Worm (Caenorhabditis elegans) whole organism, late embryonic: Measurements from ENCODE around the gene F28A10.8.

Source experiments
- elt-2 ChIP-seq: sonication (generic microtip); optimal IDR thresholded peaks from 2 replicates; lab custom pipeline; 2016; ENCODE audit warnings: missing genetic modification reagents, missing genetic modification characterization, missing compliant biosample characterization
- eyg-1 ChIP-seq: sonication (generic microtip); optimal IDR thresholded peaks from 2 replicates; lab custom pipeline; 2016; ENCODE audit warnings: missing genotype, missing genetic modification characterization, missing compliant biosample characterization
- hlh-8 ChIP-seq: sonication (generic microtip); optimal IDR thresholded peaks from 2 replicates; lab custom pipeline; 2016; ENCODE audit warnings: missing genotype, missing genetic modification characterization, missing compliant biosample characterization
- nhr-11 ChIP-seq: fragments of 150-350 bp; optimal IDR thresholded peaks from 2 replicates; lab custom pipeline; 2014; ENCODE audit warnings: missing biosample characterization, missing genetic modification characterization
- nhr-232 ChIP-seq: sonication (generic microtip); optimal IDR thresholded peaks from 2 replicates; lab custom pipeline; 2016; ENCODE audit warnings: missing genetic modification characterization, missing compliant biosample characterization
- pat-9 ChIP-seq: fragments of 200-800 bp; sonication (Bioruptor generic); optimal IDR thresholded peaks from 2 replicates; lab custom pipeline; 2018; ENCODE audit warnings: mild to moderate bottlenecking, missing genetic modification characterization, moderate library complexity, missing compliant biosample characterization
- pha-4 ChIP-seq: fragments of 150-350 bp; optimal IDR thresholded peaks from 2 replicates; lab custom pipeline; 2018; ENCODE audit warnings: missing biosample characterization, missing genetic modification reagents, missing genetic modification characterization
- pqm-1 ChIP-seq: sonication (generic microtip); optimal IDR thresholded peaks from 2 replicates; lab custom pipeline; 2016; ENCODE audit warnings: missing genetic modification characterization, missing compliant biosample characterization
- unc-3 ChIP-seq, 2 experiments: fragments of 200-800 bp in 1 of 2; sonication (Bioruptor generic) in 1 of 2; sonication (generic microtip) in 1 of 2; conservative IDR thresholded peaks in 1 of 2; optimal IDR thresholded peaks in 1 of 2; 2 replicates each; pipeline versions ENCODE4 v1.3.6 to Lab custom; 2016 to 2022; ENCODE audit warnings: missing compliant biosample characterization in 2 of 2, missing genetic modification characterization in 2 of 2, missing genetic modification reagents in 1 of 2

ce11 chrII:797445-797844, 40.9 kb downstream of the F28A10.8 start:
- TF ChIP-seq unc-3 (GFP tag; conservative IDR thresholded peaks at IDR 0.05; lab: Robert Waterston, UW) (no peak), unc-3 (tag; optimal IDR thresholded peaks at IDR 0.05; lab: Kevin White, UChicago) (no peak), eyg-1 (tag; lab: Kevin White, UChicago) (no peak), elt-2 (tag; lab: Kevin White, UChicago) (no peak), pha-4 (tag; lab: Kevin White, UChicago) (no peak), pqm-1 (no peak), nhr-232 (tag; lab: Kevin White, UChicago) (no peak), nhr-11 (no peak), pat-9 (tag; lab: Kevin White, UChicago) (no peak), hlh-8 (no peak)
